Fruit fly (Drosophila melanogaster) whole organism, embryonic: ENCODE measurements around the gene CG5181.

Experiments used
- CG1529 ChIP-seq: fragments of 200-800 bp; sonication (Bioruptor generic); optimal IDR thresholded peaks from 3 replicates; lab custom pipeline; 2018; ENCODE audit warnings: missing biosample characterization, missing genetic modification characterization
- CG8924 ChIP-seq: fragments of 200-800 bp; optimal IDR thresholded peaks from 3 replicates; lab custom pipeline; 2019; ENCODE audit warnings: missing biosample characterization, mild to moderate bottlenecking, missing genetic modification characterization, moderate library complexity
- Doc3 ChIP-seq: fragments of 200-800 bp; sonication (Bioruptor generic); IDR thresholded peaks from 3 replicates; pipeline ENCODE4 v1.3.6; 2022; ENCODE audit warnings: missing biosample characterization, missing genetic modification characterization; ENCODE audit not compliant: partially characterized antibody
- Poxn ChIP-seq: fragments of 200-800 bp; sonication (Bioruptor generic); IDR thresholded peaks from 2 replicates; pipeline ENCODE4 v1.3.6; 2022; ENCODE audit warnings: missing biosample characterization, missing genetic modification characterization
- peb ChIP-seq: fragments of 200-800 bp; sonication (Bioruptor generic); IDR thresholded peaks from 2 replicates; pipeline ENCODE4 v1.3.6; 2022; ENCODE audit warnings: missing biosample characterization, missing genetic modification characterization
- sd ChIP-seq: fragments of 200-800 bp; sonication (Bioruptor generic); optimal IDR thresholded peaks from 3 replicates; lab custom pipeline; 2018; ENCODE audit warnings: missing biosample characterization, mild to moderate bottlenecking, missing genetic modification characterization, moderate library complexity

dm6 chr2L:7377402-7377801 lies 32.2 kb downstream of the CG5181 start, which contains the start of gene ninaC:
- TF ChIP-seq Poxn (GFP tag; lab: Robert Waterston, UW) (no peak), CG8924 (tag; lab: Kevin White, UChicago) (no peak), peb (GFP tag; lab: Robert Waterston, UW) (no peak), CG1529 (GFP tag; lab: Kevin White, UChicago) (no peak), Doc3 (GFP tag; lab: Robert Waterston, UW) (no peak), sd (tag; lab: Kevin White, UChicago) (no peak)
